Worm (Caenorhabditis elegans): ENCODE measurements around the gene ttr-49.

DNA sequence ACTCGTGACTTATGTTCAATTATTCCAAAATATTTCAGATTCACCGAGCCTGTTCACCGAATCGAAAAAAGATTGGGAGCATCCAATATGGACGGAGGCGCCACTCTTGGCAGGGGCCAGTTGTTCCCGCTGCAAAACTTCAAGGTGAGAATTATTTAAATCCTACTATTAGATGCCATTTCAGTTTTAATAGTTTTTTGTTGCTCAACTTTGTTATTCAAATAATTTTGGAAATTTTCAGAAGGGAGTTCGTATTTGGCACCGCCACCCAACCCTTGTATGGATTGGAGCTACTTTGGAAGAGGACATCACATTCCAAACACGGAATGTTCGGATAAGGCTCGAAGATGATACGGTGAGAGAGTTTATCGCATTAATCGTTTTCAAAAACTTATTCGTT lies 29.8 kb upstream of the ttr-49 start, which contains the start of gene hum-2:
- TF ChIP-seq lin-13 (GFP tag; optimal IDR thresholded peaks at IDR 0.05) (no peak), ceh-16 (tag; optimal IDR thresholded peaks at IDR 0.05) (no peak)

All from whole organism, L2 larva.